Worm (Caenorhabditis elegans) whole organism, early embryonic: ENCODE data around the gene F45E4.6.

Experiments used
- B0310.2 ChIP-seq: sonication (generic microtip); optimal IDR thresholded peaks from 2 replicates; lab custom pipeline; 2016; ENCODE audit warnings: mild to moderate bottlenecking, missing genetic modification characterization, missing compliant biosample characterization
- F13C5.2 ChIP-seq: sonication (generic microtip); optimal IDR thresholded peaks from 2 replicates; lab custom pipeline; 2017; ENCODE audit warnings: mild to moderate bottlenecking, missing genetic modification characterization, inconsistent platforms, missing compliant biosample characterization
- aly-1 ChIP-seq: sonication (generic microtip); optimal IDR thresholded peaks from 2 replicates; lab custom pipeline; 2016; ENCODE audit warnings: missing genetic modification characterization, missing compliant biosample characterization
- ama-1 ChIP-seq: fragments of 150-350 bp; optimal IDR thresholded peaks from 2 replicates; lab custom pipeline; 2014
- ceh-13 ChIP-seq: fragments of 200-800 bp; sonication (Bioruptor generic); optimal IDR thresholded peaks from 2 replicates; lab custom pipeline; 2018; ENCODE audit warnings: mild to moderate bottlenecking, missing genetic modification characterization, missing compliant biosample characterization
- ceh-36 ChIP-seq: sonication (generic microtip); optimal IDR thresholded peaks from 2 replicates; lab custom pipeline; 2016; ENCODE audit warnings: missing genetic modification characterization, inconsistent platforms, missing compliant biosample characterization
- flt-1 ChIP-seq: fragments of 200-800 bp; sonication (Bioruptor generic); IDR thresholded peaks from 2 replicates; pipeline ENCODE4 v1.3.6; 2022; ENCODE audit warnings: missing genetic modification characterization, missing compliant biosample characterization
- hmbx-1 ChIP-seq: sonication (generic microtip); optimal IDR thresholded peaks from 2 replicates; lab custom pipeline; 2016; ENCODE audit warnings: mild to moderate bottlenecking, missing genetic modification characterization, missing compliant biosample characterization
- hmg-4 ChIP-seq: fragments of 200-800 bp; sonication (Bioruptor generic); optimal IDR thresholded peaks from 2 replicates; lab custom pipeline; 2018; ENCODE audit warnings: mild to moderate bottlenecking, missing genetic modification characterization, missing compliant biosample characterization
- hnd-1 ChIP-seq: sonication (generic microtip); optimal IDR thresholded peaks from 2 replicates; lab custom pipeline; 2016; ENCODE audit warnings: missing genetic modification characterization, missing compliant biosample characterization
- pes-1 ChIP-seq: fragments of 200-800 bp; sonication (Bioruptor generic); IDR thresholded peaks from 2 replicates; pipeline ENCODE4 v1.3.6; 2022; ENCODE audit warnings: missing genetic modification reagents, missing genetic modification characterization, missing compliant biosample characterization
- scrt-1 ChIP-seq: fragments of 200-800 bp; sonication (Bioruptor generic); IDR thresholded peaks from 2 replicates; pipeline ENCODE4 v1.3.6; 2022; ENCODE audit warnings: missing genetic modification characterization, missing compliant biosample characterization
- sea-1 ChIP-seq: fragments of 200-800 bp; sonication (Bioruptor generic); conservative IDR thresholded peaks from 2 replicates; pipeline ENCODE4 v1.3.6; 2022; ENCODE audit warnings: missing genetic modification characterization, missing compliant biosample characterization
- tra-4 ChIP-seq: sonication (generic microtip); optimal IDR thresholded peaks from 2 replicates; lab custom pipeline; 2017; ENCODE audit warnings: missing genetic modification characterization, missing compliant biosample characterization

ce11 chrIV:7628942-7629341, 3.4 kb downstream of the F45E4.6 start, which contains the start of gene F45E4.5:
- no peak for TF ChIP-seq F13C5.2 (tag; lab: Kevin White, UChicago)
- TF ChIP-seq ama-1, result no peak
- TF ChIP-seq ceh-13 (GFP tag; lab: Kevin White, UChicago), result no peak
- TF ChIP-seq flt-1, result no peak
- TF ChIP-seq aly-1 (tag; lab: Kevin White, UChicago), result no peak
- TF ChIP-seq ceh-36 (tag; lab: Kevin White, UChicago), result no peak
- TF ChIP-seq hnd-1 (tag; lab: Kevin White, UChicago), result no peak
- no peak for TF ChIP-seq B0310.2 (tag; lab: Kevin White, UChicago)
- no peak for TF ChIP-seq sea-1
- TF ChIP-seq scrt-1 (GFP tag; lab: Robert Waterston, UW), result no peak
- no peak for TF ChIP-seq tra-4
- TF ChIP-seq hmg-4 (GFP tag; lab: Kevin White, UChicago), result no peak
- no peak for TF ChIP-seq hmbx-1 (tag; lab: Kevin White, UChicago)
- TF ChIP-seq pes-1 (GFP tag; lab: Robert Waterston, UW), result no peak
